Fruit fly (Drosophila melanogaster) whole organism, embryonic: ENCODE results near the gene P5CDh2.

Experiments used
- CG10959 ChIP-seq: fragments of 200-800 bp; sonication (Bioruptor generic); IDR thresholded peaks from 2 replicates; pipeline ENCODE4 v1.3.6; 2022; ENCODE audit warnings: missing biosample characterization, missing genetic modification characterization
- CrebB ChIP-seq: fragments of 200-800 bp; sonication (Bioruptor generic); optimal IDR thresholded peaks from 3 replicates; lab custom pipeline; 2018; ENCODE audit warnings: missing biosample characterization, mild to moderate bottlenecking, missing genetic modification characterization
- her ChIP-seq: fragments of 200-800 bp; sonication (Bioruptor generic); optimal IDR thresholded peaks from 2 replicates; lab custom pipeline; 2016; ENCODE audit warnings: missing biosample characterization, missing genetic modification characterization
- lola ChIP-seq, 3 experiments: fragments of >200 bp in 2 of 3; fragments of 200-800 bp in 1 of 3; sonication (Bioruptor generic) in 1 of 3; optimal IDR thresholded peaks; 2 replicates each; lab custom pipeline; 2017 to 2019; ENCODE audit warnings: missing biosample characterization in 3 of 3, missing genetic modification characterization in 3 of 3, mild to moderate bottlenecking in 1 of 3, moderate library complexity in 1 of 3

- TF ChIP-seq lola (GFP tag; optimal IDR thresholded peaks at IDR 0.05; lab: Kevin White, UChicago) (peak in 1 of 3 experiments; percentile 48), CrebB (tag; lab: Kevin White, UChicago) (peak; percentile 46), her (peak; percentile 61), CG10959 (GFP tag; lab: Robert Waterston, UW) (no peak)
Observed at dm6 chr3R:21856098-21856872, 21.5 kb upstream of the P5CDh2 start, which contains the start of gene glec.
